Worm (Caenorhabditis elegans) whole organism, L2 larva: ENCODE data around the gene VW02B12L.2.

Experiments
- blmp-1 ChIP-seq: sonication (generic microtip); optimal IDR thresholded peaks from 2 replicates; lab custom pipeline; 2017; ENCODE audit warnings: missing genetic modification characterization, mild to moderate bottlenecking, missing compliant biosample characterization, antibody characterized with exemption, moderate library complexity; ENCODE audit not compliant: insufficient read depth
- egl-27 ChIP-seq: sonication (generic microtip); optimal IDR thresholded peaks from 3 replicates; lab custom pipeline; 2017; ENCODE audit warnings: missing biosample characterization, missing genetic modification reagents, missing genetic modification characterization
- elt-1 ChIP-seq: fragments of 150-350 bp; optimal IDR thresholded peaks from 2 replicates; lab custom pipeline; 2014; ENCODE audit warnings: missing biosample characterization, missing genetic modification characterization
- elt-3 ChIP-seq: sonication (generic microtip); optimal IDR thresholded peaks from 2 replicates; lab custom pipeline; 2017; ENCODE audit warnings: missing biosample characterization, missing genetic modification characterization
- fos-1 ChIP-seq: fragments of 150-350 bp; optimal IDR thresholded peaks from 2 replicates; lab custom pipeline; 2014; ENCODE audit warnings: missing biosample characterization, missing genetic modification characterization
- lin-11 ChIP-seq: fragments of 150-350 bp; sonication (generic microtip); optimal IDR thresholded peaks from 2 replicates; lab custom pipeline; 2014; ENCODE audit warnings: missing biosample characterization, missing genetic modification characterization, inconsistent platforms, mixed read lengths
- lsy-2 ChIP-seq, 2 experiments: fragments of 150-350 bp in 1 of 2; sonication (generic microtip) in 1 of 2; optimal IDR thresholded peaks; 2 replicates each; lab custom pipeline; 2014 to 2017; ENCODE audit warnings: missing biosample characterization in 2 of 2, missing genetic modification characterization in 2 of 2
- nhr-11 ChIP-seq: fragments of 150-350 bp; optimal IDR thresholded peaks from 2 replicates; lab custom pipeline; 2014; ENCODE audit warnings: missing biosample characterization, missing genetic modification characterization
- nhr-237 ChIP-seq: fragments of 150-350 bp; optimal IDR thresholded peaks from 2 replicates; lab custom pipeline; 2014; ENCODE audit warnings: missing biosample characterization, missing genetic modification characterization
- nhr-25 ChIP-seq: fragments of 150-350 bp; sonication (generic microtip); optimal IDR thresholded peaks from 3 replicates; lab custom pipeline; 2014; ENCODE audit warnings: missing biosample characterization, missing genetic modification characterization
- unc-62 ChIP-seq: fragments of 150-350 bp; optimal IDR thresholded peaks from 2 replicates; lab custom pipeline; 2014; ENCODE audit warnings: missing biosample characterization, missing genetic modification reagents, missing genetic modification characterization
- ztf-4 ChIP-seq: fragments of 150-350 bp; optimal IDR thresholded peaks from 2 replicates; lab custom pipeline; 2014; ENCODE audit warnings: missing biosample characterization, missing genetic modification characterization

ce11 chrII:11450882-11451281, 10.8 kb upstream of the VW02B12L.2 start:
- TF ChIP-seq nhr-11, result no peak
- TF ChIP-seq egl-27 (tag; lab: Kevin White, UChicago), result no peak
- no peak for TF ChIP-seq blmp-1 (tag; lab: Kevin White, UChicago)
- no peak for TF ChIP-seq elt-1 (tag; lab: Kevin White, UChicago)
- TF ChIP-seq lsy-2 (tag; optimal IDR thresholded peaks at IDR 0.05; lab: Kevin White, UChicago), result no peak
- TF ChIP-seq fos-1 (tag; lab: Kevin White, UChicago), result no peak
- no peak for TF ChIP-seq elt-3 (tag; lab: Kevin White, UChicago)
- TF ChIP-seq lin-11 (tag; lab: Kevin White, UChicago), result no peak
- TF ChIP-seq nhr-25 (tag; lab: Kevin White, UChicago), result no peak
- no peak for TF ChIP-seq unc-62 (GFP tag; lab: Kevin White, UChicago)
- TF ChIP-seq nhr-237, result no peak
- TF ChIP-seq ztf-4 (tag; lab: Kevin White, UChicago), result no peak
